Fruit fly (Drosophila melanogaster): ENCODE results near the gene CG7781.

dm6 chr2L:8311741-8312140 is 13.5 kb downstream of the CG7781 start:
- TF ChIP-seq Myc (optimal IDR thresholded peaks at IDR 0.05) (no peak), psq (optimal IDR thresholded peaks at IDR 0.05) (no peak), Sin3A (optimal IDR thresholded peaks at IDR 0.05) (no peak), h (optimal IDR thresholded peaks at IDR 0.05) (no peak), insv (optimal IDR thresholded peaks at IDR 0.05) (no peak), ttk (optimal IDR thresholded peaks at IDR 0.05) (no peak)
